Worm (Caenorhabditis elegans) whole organism, young adult: Measurements from ENCODE around the gene bra-1.

ENCODE experiments used
- D2030.7 ChIP-seq: fragments of 200-800 bp; sonication (Bioruptor generic); IDR thresholded peaks from 2 replicates; pipeline ENCODE4 v1.3.6; 2022; ENCODE audit warnings: missing genetic modification reagents, missing genetic modification characterization, missing compliant biosample characterization
- K12H6.12 ChIP-seq: fragments of 200-800 bp; sonication (Bioruptor generic); optimal IDR thresholded peaks from 2 replicates; lab custom pipeline; 2018; ENCODE audit warnings: mild to moderate bottlenecking, missing genetic modification characterization, missing compliant biosample characterization
- Y56A3A.18 ChIP-seq: fragments of 200-800 bp; sonication (Bioruptor generic); IDR thresholded peaks from 2 replicates; pipeline ENCODE4 v1.3.6; 2022; ENCODE audit warnings: missing genetic modification reagents, missing genetic modification characterization, missing compliant biosample characterization
- Y79H2A.3 ChIP-seq: fragments of 200-800 bp; sonication (Bioruptor generic); conservative IDR thresholded peaks from 2 replicates; pipeline ENCODE4 v1.3.6; 2022; ENCODE audit warnings: missing genetic modification reagents, missing genetic modification characterization, missing compliant biosample characterization
- akir-1 ChIP-seq: fragments of 200-800 bp; sonication (Bioruptor generic); optimal IDR thresholded peaks from 2 replicates; lab custom pipeline; 2018; ENCODE audit warnings: mild to moderate bottlenecking, missing genetic modification characterization, moderate library complexity, missing compliant biosample characterization
- attf-3 ChIP-seq: fragments of 200-800 bp; sonication (Bioruptor generic); conservative IDR thresholded peaks from 2 replicates; pipeline ENCODE4 v1.3.6; 2022; ENCODE audit warnings: missing genetic modification reagents, missing genetic modification characterization, missing compliant biosample characterization
- attf-6 ChIP-seq: fragments of 200-800 bp; sonication (Bioruptor generic); IDR thresholded peaks from 2 replicates; pipeline ENCODE4 v1.3.6; 2022; ENCODE audit warnings: missing genetic modification reagents, missing genetic modification characterization, missing compliant biosample characterization
- bed-2 ChIP-seq: fragments of 200-800 bp; sonication (Bioruptor generic); IDR thresholded peaks from 2 replicates; pipeline ENCODE4 v1.3.6; 2022; ENCODE audit warnings: missing genetic modification reagents, missing genetic modification characterization, missing compliant biosample characterization
- cebp-2 ChIP-seq: fragments of 200-800 bp; sonication (Bioruptor generic); IDR thresholded peaks from 2 replicates; pipeline ENCODE4 v1.3.6; 2022; ENCODE audit warnings: missing genetic modification characterization, missing compliant biosample characterization
- ceh-100 ChIP-seq: fragments of 200-800 bp; sonication (Bioruptor generic); IDR thresholded peaks from 2 replicates; pipeline ENCODE4 v1.3.6; 2022; ENCODE audit warnings: missing genetic modification reagents, missing genetic modification characterization, missing compliant biosample characterization
- ceh-27 ChIP-seq: fragments of 200-800 bp; sonication (Bioruptor generic); optimal IDR thresholded peaks from 2 replicates; lab custom pipeline; 2018; ENCODE audit warnings: mild to moderate bottlenecking, missing genetic modification characterization, moderate library complexity, missing compliant biosample characterization
- die-1 ChIP-seq: sonication (generic microtip); optimal IDR thresholded peaks from 2 replicates; lab custom pipeline; 2016; ENCODE audit warnings: missing genotype, mild to moderate bottlenecking, missing genetic modification characterization, missing compliant biosample characterization
- dox-1 ChIP-seq: fragments of 200-800 bp; sonication (Bioruptor generic); IDR thresholded peaks from 2 replicates; pipeline ENCODE4 v1.3.6; 2022; ENCODE audit warnings: missing genetic modification reagents, missing genetic modification characterization, missing compliant biosample characterization
- egl-18 ChIP-seq: fragments of 200-800 bp; sonication (Bioruptor generic); IDR thresholded peaks from 2 replicates; pipeline ENCODE4 v1.3.6; 2022; ENCODE audit warnings: missing genetic modification reagents, missing genetic modification characterization, missing compliant biosample characterization
- egrh-3 ChIP-seq: fragments of 200-800 bp; sonication (Bioruptor generic); IDR thresholded peaks from 2 replicates; pipeline ENCODE4 v1.3.6; 2022; ENCODE audit warnings: missing genetic modification reagents, missing genetic modification characterization, missing compliant biosample characterization
- fkh-3 ChIP-seq: sonication (generic microtip); optimal IDR thresholded peaks from 2 replicates; lab custom pipeline; 2016; ENCODE audit warnings: mild to moderate bottlenecking, missing genetic modification characterization, missing compliant biosample characterization
- gei-17 ChIP-seq: fragments of 200-800 bp; sonication (Bioruptor generic); optimal IDR thresholded peaks from 2 replicates; lab custom pipeline; 2018; ENCODE audit warnings: mild to moderate bottlenecking, missing genetic modification characterization, missing compliant biosample characterization
- him-1 ChIP-seq: sonication (generic microtip); optimal IDR thresholded peaks from 2 replicates; lab custom pipeline; 2016; ENCODE audit warnings: missing genotype, missing genetic modification reagents, missing genetic modification characterization, missing compliant biosample characterization
- hlh-12 ChIP-seq: sonication (generic microtip); optimal IDR thresholded peaks from 2 replicates; lab custom pipeline; 2016; ENCODE audit warnings: missing genetic modification characterization, missing compliant biosample characterization
- lag-1 ChIP-seq: fragments of 200-800 bp; sonication (Bioruptor generic); IDR thresholded peaks from 2 replicates; pipeline ENCODE4 v1.3.6; 2022; ENCODE audit warnings: missing genetic modification reagents, missing genetic modification characterization, missing compliant biosample characterization
- let-607 ChIP-seq, 2 experiments: fragments of 200-800 bp in 1 of 2; sonication (Bioruptor generic) in 1 of 2; sonication (generic microtip) in 1 of 2; optimal IDR thresholded peaks; 2 replicates each; lab custom pipeline; 2016 to 2018; ENCODE audit warnings: mild to moderate bottlenecking in 2 of 2, missing compliant biosample characterization in 2 of 2, missing genetic modification characterization in 2 of 2, moderate library complexity in 2 of 2, missing genotype in 1 of 2
- lin-26 ChIP-seq: fragments of 200-800 bp; sonication (Bioruptor generic); IDR thresholded peaks from 2 replicates; pipeline ENCODE4 v1.3.6; 2022; ENCODE audit warnings: missing genetic modification reagents, missing genetic modification characterization, missing compliant biosample characterization
- lin-54 ChIP-seq: fragments of 200-800 bp; sonication (Bioruptor generic); optimal IDR thresholded peaks from 2 replicates; lab custom pipeline; 2018; ENCODE audit warnings: mild to moderate bottlenecking, missing genetic modification characterization, missing compliant biosample characterization
- mcd-1 ChIP-seq: fragments of 200-800 bp; sonication (Bioruptor generic); IDR thresholded peaks from 2 replicates; pipeline ENCODE4 v1.3.6; 2022; ENCODE audit warnings: missing genetic modification reagents, missing genetic modification characterization, missing compliant biosample characterization
- nfya-1 ChIP-seq: sonication (generic microtip); optimal IDR thresholded peaks from 2 replicates; lab custom pipeline; 2017; ENCODE audit warnings: antibody characterized with exemption, missing compliant biosample characterization, missing genetic modification characterization, borderline replicate concordance; ENCODE audit not compliant: insufficient read depth
- nhr-27 ChIP-seq: fragments of 200-800 bp; sonication (Bioruptor generic); optimal IDR thresholded peaks from 2 replicates; lab custom pipeline; 2018; ENCODE audit warnings: mild to moderate bottlenecking, missing genetic modification characterization, moderate library complexity, missing compliant biosample characterization
- nhr-80 ChIP-seq: sonication (generic microtip); optimal IDR thresholded peaks from 2 replicates; lab custom pipeline; 2016; ENCODE audit warnings: missing genetic modification characterization, missing compliant biosample characterization
- pha-4 ChIP-seq: fragments of 150-350 bp; sonication (generic microtip); optimal IDR thresholded peaks from 2 replicates; lab custom pipeline; 2014; ENCODE audit warnings: missing biosample characterization, missing genetic modification reagents, missing genetic modification characterization
- rpc-1 ChIP-seq, 2 experiments: fragments of 150-350 bp in 1 of 2; sonication (generic microtip) in 1 of 2; optimal IDR thresholded peaks; 2 replicates each; lab custom pipeline; 2014 to 2018; ENCODE audit warnings: missing biosample characterization in 1 of 2, missing genetic modification characterization in 1 of 2, missing genetic modification reagents in 1 of 2, missing genotype in 1 of 2
- sdz-38 ChIP-seq: sonication (generic microtip); optimal IDR thresholded peaks from 2 replicates; lab custom pipeline; 2016; ENCODE audit warnings: missing genotype, missing genetic modification characterization, missing compliant biosample characterization
- snpc-1.1 ChIP-seq: sonication (generic microtip); optimal IDR thresholded peaks from 2 replicates; lab custom pipeline; 2017; ENCODE audit warnings: missing genetic modification characterization, mild to moderate bottlenecking, missing compliant biosample characterization, antibody characterized with exemption, moderate library complexity, missing genotype, missing genetic modification reagents; ENCODE audit not compliant: insufficient read depth
- snpc-4 ChIP-seq, 5 experiments: fragments of 150-350 bp in 1 of 5; sonication (generic microtip) in 4 of 5; optimal IDR thresholded peaks; 2 replicates each; lab custom pipeline; 2014 to 2018; ENCODE audit warnings: missing genetic modification characterization in 5 of 5, missing biosample characterization in 3 of 5, antibody characterized with exemption in 2 of 5, mild to moderate bottlenecking in 2 of 5, missing compliant biosample characterization in 2 of 5, missing genotype in 2 of 5, moderate library complexity in 2 of 5, missing genetic modification reagents in 1 of 5
- unc-130 ChIP-seq: sonication (generic microtip); optimal IDR thresholded peaks from 2 replicates; lab custom pipeline; 2016; ENCODE audit warnings: missing genetic modification reagents, missing genetic modification characterization, missing compliant biosample characterization
- unc-62 ChIP-seq: fragments of 150-350 bp; optimal IDR thresholded peaks from 2 replicates; lab custom pipeline; 2014; ENCODE audit warnings: missing biosample characterization, missing genetic modification reagents, missing genetic modification characterization
- xnd-1 ChIP-seq: sonication (generic microtip); optimal IDR thresholded peaks from 2 replicates; lab custom pipeline; 2016; ENCODE audit warnings: missing genotype, missing genetic modification reagents, missing genetic modification characterization, missing compliant biosample characterization
- ztf-18 ChIP-seq: sonication (generic microtip); optimal IDR thresholded peaks from 2 replicates; lab custom pipeline; 2016; ENCODE audit warnings: missing genotype, mild to moderate bottlenecking, missing genetic modification characterization, missing compliant biosample characterization
- ztf-25 ChIP-seq: fragments of 200-800 bp; sonication (Bioruptor generic); IDR thresholded peaks from 2 replicates; pipeline ENCODE4 v1.3.6; 2022; ENCODE audit warnings: missing genetic modification reagents, missing genetic modification characterization, missing compliant biosample characterization
- ztf-6 ChIP-seq: fragments of 200-800 bp; sonication (Bioruptor generic); IDR thresholded peaks from 2 replicates; pipeline ENCODE4 v1.3.6; 2022; ENCODE audit warnings: missing genetic modification reagents, missing genetic modification characterization, missing compliant biosample characterization

Gene bra-1

DNA sequence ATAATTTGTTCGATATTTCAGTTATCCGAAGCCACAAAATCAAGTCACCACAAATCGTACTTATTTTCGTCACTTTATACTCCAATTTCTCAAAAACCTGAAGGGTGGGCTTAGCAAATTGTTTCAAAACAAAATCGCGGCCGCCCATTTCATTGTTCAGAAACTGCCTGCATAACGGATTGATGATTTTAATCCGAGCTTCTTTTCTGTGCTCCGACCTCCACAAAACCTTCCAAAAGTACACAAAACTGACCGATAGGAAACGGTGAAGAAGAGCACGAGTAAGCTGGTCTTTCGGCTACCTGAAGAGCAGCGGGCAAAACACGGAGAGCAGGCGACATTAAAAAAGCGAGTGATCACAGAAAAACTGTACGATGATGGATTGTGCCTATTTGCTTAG is 31.8 kb upstream of the bra-1 start, which contains the start of gene R01E6.2:
R01E6.2 (minus strand) TSS at position 101 of the 400 bp plus-strand sequence.
- TF ChIP-seq bed-2 (GFP tag; lab: Robert Waterston, UW) (no peak), ztf-25 (GFP tag; lab: Robert Waterston, UW) (no peak), gei-17 (GFP tag; lab: Kevin White, UChicago) (no peak), snpc-1.1 (no peak), attf-6 (GFP tag; lab: Robert Waterston, UW) (no peak), nhr-80 (tag; lab: Kevin White, UChicago) (no peak), him-1 (tag; lab: Kevin White, UChicago) (no peak), xnd-1 (tag; lab: Kevin White, UChicago) (no peak), dox-1 (GFP tag; lab: Robert Waterston, UW) (no peak), sdz-38 (tag; lab: Kevin White, UChicago) (no peak), Y56A3A.18 (GFP tag; lab: Robert Waterston, UW) (no peak), fkh-3 (no peak), unc-130 (no peak), akir-1 (GFP tag; lab: Kevin White, UChicago) (no peak), let-607 (tag; optimal IDR thresholded peaks at IDR 0.05; lab: Kevin White, UChicago) (no peak), hlh-12 (no peak)

- no peak for TF ChIP-seq ztf-6
- TF ChIP-seq lag-1 (GFP tag; lab: Robert Waterston, UW), result no peak
These were observed 28.4 kb upstream of the bra-1 start, which contains the start of gene R01E6.7 for ce11 chrX:13569854-13570253. Gene R01E6.7 (minus strand): TSS chrX:13569954.

ce11 chrX:13574029-13574428 is 24.2 kb upstream of the bra-1 start:
- no peak for TF ChIP-seq nfya-1 (tag; lab: Kevin White, UChicago)
- TF ChIP-seq unc-62 (GFP tag; lab: Kevin White, UChicago), result no peak

ce11 chrX:13578483-13578882 is 19.8 kb upstream of the bra-1 start, which contains the start of gene F54B11.11:
Gene F54B11.11 (plus strand): TSS chrX:13578783.
- TF ChIP-seq nhr-80 (tag; lab: Kevin White, UChicago) (peak; percentile 45), Y79H2A.3 (no peak), let-607 (tag; optimal IDR thresholded peaks at IDR 0.05; lab: Kevin White, UChicago) (no peak)

DNA sequence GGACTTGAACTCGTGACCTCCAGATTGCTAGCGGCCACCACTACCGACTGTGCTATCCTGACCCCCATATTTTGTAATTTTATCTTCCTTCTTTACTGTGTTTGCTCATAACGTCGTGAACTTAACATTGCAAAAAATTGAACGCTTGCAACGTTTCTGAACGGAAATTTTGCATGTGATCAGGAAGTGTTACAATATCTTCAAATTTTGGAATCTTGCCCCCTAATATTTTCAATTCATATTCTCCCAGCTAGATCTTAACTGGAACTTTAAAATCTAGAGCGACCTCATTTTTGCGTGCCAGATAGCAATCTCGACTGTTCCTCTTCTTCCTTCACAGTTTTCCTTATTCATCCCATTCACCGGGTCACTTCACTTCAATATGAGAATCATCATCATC is 16.4 kb upstream of the bra-1 start, which contains the start of gene F54B11.10:
F54B11.10 (plus strand) TSS at position 301 of the 400 bp plus-strand sequence.
- TF ChIP-seq rpc-1 (optimal IDR thresholded peaks at IDR 0.05; lab: Kevin White, UChicago) (no peak), rpc-1 (tag; optimal IDR thresholded peaks at IDR 0.05; lab: Kevin White, UChicago) (peak; percentile 51), lag-1 (GFP tag; lab: Robert Waterston, UW) (no peak)

DNA sequence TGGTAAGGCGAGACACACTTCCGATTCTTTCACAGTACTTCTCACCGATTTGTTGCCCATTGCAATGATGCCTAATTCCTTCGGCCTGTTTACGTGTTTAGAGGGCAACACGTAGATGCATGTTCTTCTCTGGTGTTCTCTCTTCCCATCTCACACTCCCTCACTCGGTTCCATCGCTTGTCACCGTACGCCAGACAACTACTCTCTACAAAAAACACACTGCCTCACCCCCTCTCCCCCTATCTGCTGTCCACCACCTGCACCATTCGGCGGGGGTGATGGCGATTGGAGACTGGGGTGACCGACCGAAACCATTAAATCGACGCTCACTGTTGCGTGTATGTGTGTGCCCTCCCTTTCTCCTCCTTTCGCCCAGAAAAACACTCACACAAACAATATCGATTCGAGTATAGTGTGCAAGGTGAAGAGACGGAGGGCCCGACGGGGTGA is 14.3 kb upstream of the bra-1 start:
- no peak for TF ChIP-seq cebp-2
- no peak for TF ChIP-seq pha-4 (tag; lab: Kevin White, UChicago)
- no peak for TF ChIP-seq ztf-6
- peak; percentile 38 for TF ChIP-seq mcd-1 (GFP tag; lab: Robert Waterston, UW)
- peak; percentile 53 for TF ChIP-seq nhr-80 (tag; lab: Kevin White, UChicago)
- no peak for TF ChIP-seq attf-3 (GFP tag; lab: Robert Waterston, UW)
- TF ChIP-seq D2030.7 (GFP tag; lab: Robert Waterston, UW), result no peak
- TF ChIP-seq ztf-18 (tag; lab: Kevin White, UChicago), result peak; percentile 10
- no peak for TF ChIP-seq ceh-100 (GFP tag; lab: Robert Waterston, UW)
- TF ChIP-seq nhr-27 (tag; lab: Kevin White, UChicago), result no peak
- TF ChIP-seq egrh-3 (GFP tag; lab: Robert Waterston, UW), result peak; percentile 59
- peak; percentile 39 for TF ChIP-seq K12H6.12 (tag; lab: Kevin White, UChicago)
- peak; percentile 5 for TF ChIP-seq lin-54 (GFP tag; lab: Kevin White, UChicago)
- TF ChIP-seq egl-18 (GFP tag; lab: Robert Waterston, UW), result no peak
- 0 out of 2 replicates have a peak, but pooled peaks have one; percentile 45 for TF ChIP-seq lin-26 (GFP tag; lab: Robert Waterston, UW)
- peak; percentile 12 for TF ChIP-seq ceh-27 (GFP tag; lab: Kevin White, UChicago)
- no peak for TF ChIP-seq ztf-25 (GFP tag; lab: Robert Waterston, UW)
- TF ChIP-seq die-1 (tag; lab: Kevin White, UChicago), result peak; percentile 16
- peak; percentile 33 for TF ChIP-seq gei-17 (GFP tag; lab: Kevin White, UChicago)
- no peak for TF ChIP-seq snpc-4 (GFP tag; optimal IDR thresholded peaks at IDR 0.05; lab: Kevin White, UChicago)
- TF ChIP-seq snpc-4 (tag; optimal IDR thresholded peaks at IDR 0.05; lab: Kevin White, UChicago), result peak in 2 of 4 experiments; percentile 7 to 52
